Fruit fly (Drosophila melanogaster) whole organism, embryonic: Measurements from ENCODE around the gene CG7231.

Experiments
- ATbp ChIP-seq: fragments of 200-800 bp; sonication (Bioruptor generic); optimal IDR thresholded peaks from 2 replicates; lab custom pipeline; 2017; ENCODE audit warnings: missing biosample characterization, mild to moderate bottlenecking, missing genetic modification characterization, missing genetic modification reagents
- CG1024 ChIP-seq: fragments of 200-800 bp; sonication (Bioruptor generic); IDR thresholded peaks from 2 replicates; pipeline ENCODE4 v1.3.6; 2022; ENCODE audit warnings: missing biosample characterization, missing genetic modification characterization
- CG10267 ChIP-seq: fragments of 200-800 bp; sonication (Bioruptor generic); optimal IDR thresholded peaks from 2 replicates; lab custom pipeline; 2018; ENCODE audit warnings: missing biosample characterization, mild to moderate bottlenecking, missing genetic modification characterization, moderate library complexity
- CG10366 ChIP-seq: fragments of 200-800 bp; sonication (Bioruptor generic); IDR thresholded peaks from 2 replicates; pipeline ENCODE4 v1.3.6; 2022; ENCODE audit warnings: missing biosample characterization, missing genetic modification characterization
- CG10979 ChIP-seq: fragments of 200-800 bp; sonication (Bioruptor generic); optimal IDR thresholded peaks from 2 replicates; lab custom pipeline; 2018; ENCODE audit warnings: missing biosample characterization, mild to moderate bottlenecking, missing genetic modification characterization, moderate library complexity
- CG12219 ChIP-seq: fragments of 200-800 bp; sonication (Bioruptor generic); optimal IDR thresholded peaks from 3 replicates; lab custom pipeline; 2018; ENCODE audit warnings: missing biosample characterization, mild to moderate bottlenecking, missing genetic modification characterization
- CG12391 ChIP-seq: fragments of 200-800 bp; sonication (Bioruptor generic); optimal IDR thresholded peaks from 3 replicates; lab custom pipeline; 2018; ENCODE audit warnings: missing biosample characterization, mild to moderate bottlenecking, missing genetic modification characterization, moderate library complexity
- CG12659 ChIP-seq: fragments of 200-800 bp; sonication (Bioruptor generic); optimal IDR thresholded peaks from 3 replicates; lab custom pipeline; 2017; ENCODE audit warnings: mild to moderate bottlenecking, missing biosample characterization, missing genetic modification reagents, missing genetic modification characterization
- CG17328 ChIP-seq: fragments of 200-800 bp; sonication (Bioruptor generic); IDR thresholded peaks from 2 replicates; pipeline ENCODE4 v1.3.6; 2022; ENCODE audit warnings: missing biosample characterization, missing genetic modification characterization
- CG17361 ChIP-seq: fragments of 200-800 bp; sonication (Bioruptor generic); IDR thresholded peaks from 3 replicates; pipeline ENCODE4 v1.3.6; 2022; ENCODE audit warnings: missing biosample characterization, missing genetic modification characterization
- CG17385 ChIP-seq: fragments of 200-800 bp; sonication (Bioruptor generic); optimal IDR thresholded peaks from 3 replicates; lab custom pipeline; 2018; ENCODE audit warnings: missing biosample characterization, mild to moderate bottlenecking, missing genetic modification characterization
- CG18476 ChIP-seq: fragments of 200-800 bp; sonication (Bioruptor generic); optimal IDR thresholded peaks from 2 replicates; lab custom pipeline; 2016; ENCODE audit warnings: missing biosample characterization, mild to moderate bottlenecking, missing genetic modification characterization
- CG18599 ChIP-seq: fragments of 200-800 bp; sonication (Bioruptor generic); optimal IDR thresholded peaks from 3 replicates; lab custom pipeline; 2017; ENCODE audit warnings: missing biosample characterization, missing genetic modification characterization, mild to moderate bottlenecking, moderate library complexity, missing genetic modification reagents
- CG30020 ChIP-seq: fragments of 200-800 bp; optimal IDR thresholded peaks from 2 replicates; lab custom pipeline; 2019; ENCODE audit warnings: missing biosample characterization, mild to moderate bottlenecking, missing genetic modification characterization, moderate library complexity
- CG32772 ChIP-seq: fragments of 200-800 bp; sonication (Bioruptor generic); IDR thresholded peaks from 2 replicates; pipeline ENCODE4 v1.3.6; 2022; ENCODE audit warnings: missing biosample characterization, missing genetic modification characterization
- CG33213 ChIP-seq: fragments of 200-800 bp; sonication (Bioruptor generic); optimal IDR thresholded peaks from 3 replicates; lab custom pipeline; 2016; ENCODE audit warnings: missing biosample characterization, missing genetic modification characterization
- CG6683 ChIP-seq: fragments of 200-800 bp; sonication (Bioruptor generic); optimal IDR thresholded peaks from 2 replicates; lab custom pipeline; 2017; ENCODE audit warnings: missing biosample characterization, mild to moderate bottlenecking, missing genetic modification characterization, missing genetic modification reagents
- CG6689 ChIP-seq: fragments of 200-800 bp; sonication (Bioruptor generic); IDR thresholded peaks from 2 replicates; pipeline ENCODE4 v1.3.6; 2022; ENCODE audit warnings: missing biosample characterization, missing genetic modification characterization
- CG7271 ChIP-seq: fragments of 200-800 bp; sonication (Bioruptor generic); optimal IDR thresholded peaks from 2 replicates; lab custom pipeline; 2018; ENCODE audit warnings: missing biosample characterization, mild to moderate bottlenecking, missing genetic modification characterization, moderate library complexity
- CG7839 ChIP-seq: fragments of 200-800 bp; sonication (Bioruptor generic); optimal IDR thresholded peaks from 3 replicates; lab custom pipeline; 2018; ENCODE audit warnings: missing biosample characterization, mild to moderate bottlenecking, missing genetic modification characterization, moderate library complexity
- CG8924 ChIP-seq: fragments of 200-800 bp; optimal IDR thresholded peaks from 3 replicates; lab custom pipeline; 2019; ENCODE audit warnings: missing biosample characterization, mild to moderate bottlenecking, missing genetic modification characterization, moderate library complexity
- CG9817 ChIP-seq: fragments of 200-800 bp; sonication (Bioruptor generic); optimal IDR thresholded peaks from 2 replicates; lab custom pipeline; 2018; ENCODE audit warnings: missing biosample characterization, mild to moderate bottlenecking, missing genetic modification characterization, moderate library complexity
- Camta ChIP-seq: fragments of 200-800 bp; sonication (Bioruptor generic); optimal IDR thresholded peaks from 2 replicates; lab custom pipeline; 2016; ENCODE audit warnings: missing biosample characterization, missing genetic modification characterization
- CoRest ChIP-seq: fragments of 200-800 bp; sonication (Bioruptor generic); optimal IDR thresholded peaks from 3 replicates; lab custom pipeline; 2018; ENCODE audit warnings: missing biosample characterization, mild to moderate bottlenecking, missing genetic modification characterization, moderate library complexity
- D ChIP-seq, 2 experiments: fragments of 200-800 bp in 1 of 2; fragments of >200 bp in 1 of 2; sonication (Bioruptor generic) in 1 of 2; optimal IDR thresholded peaks; 2 replicates in 1 of 2; 3 replicates in 1 of 2; lab custom pipeline; 2017; ENCODE audit warnings: mild to moderate bottlenecking in 1 of 2, missing biosample characterization in 1 of 2, missing genetic modification characterization in 1 of 2, missing genetic modification reagents in 1 of 2
- HLH54F ChIP-seq: fragments of 200-800 bp; sonication (Bioruptor generic); optimal IDR thresholded peaks from 3 replicates; lab custom pipeline; 2016; ENCODE audit warnings: missing biosample characterization, missing genetic modification characterization
- Hr51 ChIP-seq, 2 experiments: fragments of 200-800 bp; sonication (Bioruptor generic); optimal IDR thresholded peaks; 2 replicates in 1 of 2; 3 replicates in 1 of 2; lab custom pipeline; 2016 to 2018; ENCODE audit warnings: missing biosample characterization in 2 of 2, missing genetic modification characterization in 2 of 2, mild to moderate bottlenecking in 1 of 2, moderate library complexity in 1 of 2
- Opbp ChIP-seq: fragments of 200-800 bp; sonication (Bioruptor generic); IDR thresholded peaks from 3 replicates; pipeline ENCODE4 v1.3.6; 2022; ENCODE audit warnings: missing biosample characterization, missing genetic modification characterization; ENCODE audit not compliant: partially characterized antibody
- PHDP ChIP-seq: fragments of 200-800 bp; sonication (Bioruptor generic); optimal IDR thresholded peaks from 3 replicates; lab custom pipeline; 2018; ENCODE audit warnings: missing biosample characterization, mild to moderate bottlenecking, missing genetic modification characterization, moderate library complexity
- Side ChIP-seq: fragments of 200-800 bp; sonication (Bioruptor generic); optimal IDR thresholded peaks from 2 replicates; lab custom pipeline; 2016; ENCODE audit warnings: missing biosample characterization, missing genetic modification characterization
- Spps ChIP-seq: fragments of 200-800 bp; sonication (Bioruptor generic); optimal IDR thresholded peaks from 2 replicates; lab custom pipeline; 2018; ENCODE audit warnings: missing biosample characterization, mild to moderate bottlenecking, missing genetic modification characterization
- Ssrp ChIP-seq: fragments of 200-800 bp; sonication (Bioruptor generic); optimal IDR thresholded peaks from 2 replicates; lab custom pipeline; 2018; ENCODE audit warnings: missing biosample characterization, mild to moderate bottlenecking, missing genetic modification characterization, moderate library complexity
- crol ChIP-seq: fragments of 200-800 bp; sonication (Bioruptor generic); IDR thresholded peaks from 2 replicates; pipeline ENCODE4 v1.3.6; 2022; ENCODE audit warnings: missing biosample characterization, missing genetic modification characterization
- dmrt99B ChIP-seq: fragments of 200-800 bp; sonication (Bioruptor generic); optimal IDR thresholded peaks from 2 replicates; lab custom pipeline; 2018; ENCODE audit warnings: missing biosample characterization, mild to moderate bottlenecking, missing genetic modification characterization, moderate library complexity
- fu2 ChIP-seq: fragments of 200-800 bp; sonication (Bioruptor generic); optimal IDR thresholded peaks from 2 replicates; lab custom pipeline; 2016; ENCODE audit warnings: missing biosample characterization, missing genetic modification characterization
- gem ChIP-seq: fragments of 200-800 bp; sonication (Bioruptor generic); optimal IDR thresholded peaks from 2 replicates; lab custom pipeline; 2019; ENCODE audit warnings: missing biosample characterization, mild to moderate bottlenecking, missing genetic modification characterization, moderate library complexity
- grau ChIP-seq: fragments of 200-800 bp; optimal IDR thresholded peaks from 3 replicates; lab custom pipeline; 2019; ENCODE audit warnings: missing biosample characterization, mild to moderate bottlenecking, missing genetic modification characterization, moderate library complexity
- gro ChIP-seq: fragments of 200-800 bp; sonication (Bioruptor generic); optimal IDR thresholded peaks from 2 replicates; lab custom pipeline; 2016; ENCODE audit warnings: missing biosample characterization, missing genetic modification characterization
- kay ChIP-seq: fragments of 200-800 bp; sonication (Bioruptor generic); optimal IDR thresholded peaks from 2 replicates; lab custom pipeline; 2016; ENCODE audit warnings: missing biosample characterization, missing genetic modification characterization
- lola ChIP-seq, 3 experiments: fragments of >200 bp in 2 of 3; fragments of 200-800 bp in 1 of 3; sonication (Bioruptor generic) in 1 of 3; optimal IDR thresholded peaks; 2 replicates each; lab custom pipeline; 2017 to 2019; ENCODE audit warnings: missing biosample characterization in 3 of 3, missing genetic modification characterization in 3 of 3, mild to moderate bottlenecking in 1 of 3, moderate library complexity in 1 of 3
- nerfin-1 ChIP-seq: fragments of 200-800 bp; sonication (Bioruptor generic); optimal IDR thresholded peaks from 3 replicates; lab custom pipeline; 2019; ENCODE audit warnings: missing biosample characterization, mild to moderate bottlenecking, missing genetic modification characterization, moderate library complexity
- pan ChIP-seq, 4 experiments: fragments of >200 bp in 3 of 4; fragments of 200-800 bp in 1 of 4; sonication (Bioruptor generic) in 1 of 4; optimal IDR thresholded peaks in 3 of 4; IDR thresholded peaks in 1 of 4; 2 replicates each; pipeline versions ENCODE4 v1.3.6 to Lab custom; 2017 to 2022; ENCODE audit warnings: missing biosample characterization in 2 of 4, missing genetic modification characterization in 2 of 4, mixed read lengths in 1 of 4
- run ChIP-seq: fragments of 200-800 bp; sonication (Bioruptor generic); optimal IDR thresholded peaks from 3 replicates; lab custom pipeline; 2018; ENCODE audit warnings: missing biosample characterization, mild to moderate bottlenecking, missing genetic modification characterization
- sqz ChIP-seq: fragments of 200-800 bp; sonication (Bioruptor generic); optimal IDR thresholded peaks from 3 replicates; lab custom pipeline; 2018; ENCODE audit warnings: missing biosample characterization, mild to moderate bottlenecking, missing genetic modification characterization
- toy ChIP-seq: fragments of 200-800 bp; sonication (Bioruptor generic); IDR thresholded peaks from 2 replicates; pipeline ENCODE4 v1.3.6; 2022; ENCODE audit warnings: missing biosample characterization, missing genetic modification characterization
- unpg ChIP-seq: fragments of 200-800 bp; sonication (Bioruptor generic); optimal IDR thresholded peaks from 3 replicates; lab custom pipeline; 2018; ENCODE audit warnings: missing biosample characterization, mild to moderate bottlenecking, missing genetic modification characterization, moderate library complexity
- wdn ChIP-seq: fragments of 200-800 bp; sonication (Bioruptor generic); IDR thresholded peaks from 2 replicates; pipeline ENCODE4 v1.3.6; 2022; ENCODE audit warnings: missing biosample characterization, missing genetic modification characterization

CG7231 gene

dm6 chr2L:7965808-7966460 lies 17.8 kb upstream of the CG7231 start:
- TF ChIP-seq run (tag; lab: Kevin White, UChicago) (no peak), ATbp (GFP tag; lab: Kevin White, UChicago) (peak; percentile 16), CoRest (tag; lab: Kevin White, UChicago) (peak; percentile 44), toy (no peak), CG7271 (no peak), Spps (tag; lab: Kevin White, UChicago) (peak; percentile 12), CG12391 (tag; lab: Kevin White, UChicago) (peak; percentile 35), wdn (GFP tag; lab: Robert Waterston, UW) (no peak), Opbp (GFP tag; lab: Robert Waterston, UW) (no peak), CG17385 (GFP tag; lab: Kevin White, UChicago) (peak; percentile 38), CG17328 (GFP tag; lab: Robert Waterston, UW) (no peak), CG32772 (peak; percentile 13; the same call in 1 of the 2 replicates), dmrt99B (peak; percentile 65), kay (GFP tag; lab: Kevin White, UChicago) (no peak), CG7839 (tag; lab: Kevin White, UChicago) (peak; percentile 43), CG6683 (GFP tag; lab: Kevin White, UChicago) (no peak), lola (GFP tag; optimal IDR thresholded peaks at IDR 0.05; lab: Kevin White, UChicago) (peak in 1 of 3 experiments; percentile 22), D (optimal IDR thresholded peaks at IDR 0.05; lab: Kevin White, UChicago) (no peak), D (GFP tag; optimal IDR thresholded peaks at IDR 0.05; lab: Kevin White, UChicago) (peak; percentile 33), CG12219 (GFP tag; lab: Kevin White, UChicago) (no peak), sqz (GFP tag; lab: Kevin White, UChicago) (peak; percentile 77), fu2 (GFP tag; lab: Kevin White, UChicago) (no peak), Hr51 (GFP tag; optimal IDR thresholded peaks at IDR 0.05; lab: Kevin White, UChicago) (peak in 1 of 2 experiments; percentile 65), unpg (GFP tag; lab: Kevin White, UChicago) (peak; percentile 35), crol (peak; percentile 85), CG10267 (peak; percentile 6), nerfin-1 (tag; lab: Kevin White, UChicago) (peak; percentile 17), CG8924 (tag; lab: Kevin White, UChicago) (peak; percentile 5), gem (tag; lab: Kevin White, UChicago) (peak; percentile 66), CG18599 (peak; percentile 4), CG30020 (tag; lab: Kevin White, UChicago) (no peak), CG10979 (tag; lab: Kevin White, UChicago) (peak; percentile 39), pan (optimal IDR thresholded peaks at IDR 0.05; lab: Kevin White, UChicago) (no peak), pan (GFP tag; optimal IDR thresholded peaks at IDR 0.05 in 1 of 2, IDR thresholded peaks at IDR 0.05 in 1 of 2) (peak in 1 of 2 experiments; percentile 41), grau (peak; percentile 27), CG12659 (GFP tag; lab: Kevin White, UChicago) (peak; percentile 3), CG6689 (GFP tag; lab: Robert Waterston, UW) (peak; percentile 43; the same call in 1 of the 2 replicates), gro (no peak), CG18476 (GFP tag; lab: Kevin White, UChicago) (peak; percentile 5), HLH54F (GFP tag; lab: Kevin White, UChicago) (no peak), PHDP (peak; percentile 13), CG17361 (GFP tag; lab: Robert Waterston, UW) (peak; percentile 76; the same call in 2 of the 3 replicates), CG9817 (tag; lab: Kevin White, UChicago) (no peak), Side (GFP tag; lab: Kevin White, UChicago) (no peak), CG10366 (no peak), CG33213 (GFP tag; lab: Kevin White, UChicago) (no peak), Camta (no peak), Ssrp (peak; percentile 44), CG1024 (GFP tag; lab: Robert Waterston, UW) (no peak)
